Fruit fly (Drosophila melanogaster): ENCODE results near the gene Nepl14.

dm6 chr3R:22752929-22753328 lies 10.6 kb downstream of the Nepl14 start:
- TF ChIP-seq CG3919 (GFP tag; optimal IDR thresholded peaks at IDR 0.05) = no peak
- TF ChIP-seq CG11294 (GFP tag; IDR thresholded peaks at IDR 0.05) = no peak
- TF ChIP-seq CG6276 (GFP tag; optimal IDR thresholded peaks at IDR 0.05) = no peak
- TF ChIP-seq OdsH (GFP tag; optimal IDR thresholded peaks at IDR 0.05) = no peak
- no peak for TF ChIP-seq CG8119 (GFP tag; IDR thresholded peaks at IDR 0.05)
- no peak for TF ChIP-seq Sox102F (GFP tag; optimal IDR thresholded peaks at IDR 0.05)
- TF ChIP-seq svp (GFP tag) = peak; percentile 35
- TF ChIP-seq eg (GFP tag; IDR thresholded peaks at IDR 0.05) = 0 out of 3 replicates have a peak, but pooled peaks have one; percentile 12
- no peak for TF ChIP-seq Eip93F (GFP tag; optimal IDR thresholded peaks at IDR 0.05)
- TF ChIP-seq CG10669 (GFP tag; optimal IDR thresholded peaks at IDR 0.05) = no peak
- TF ChIP-seq CG4318 (GFP tag; optimal IDR thresholded peaks at IDR 0.05) = no peak
- TF ChIP-seq Hr39 (GFP tag; optimal IDR thresholded peaks at IDR 0.05) = no peak

All from whole organism, prepupa.